Worm (Caenorhabditis elegans) whole organism, midembryonic: ENCODE measurements around the gene Y43F8A.1.

Experiments
- T22C8.4 ChIP-seq: fragments of 200-800 bp; sonication (Bioruptor generic); IDR thresholded peaks from 2 replicates; pipeline ENCODE4 v1.3.6; 2022; ENCODE audit warnings: missing genetic modification characterization, missing compliant biosample characterization
- cog-1 ChIP-seq: sonication (generic microtip); optimal IDR thresholded peaks from 2 replicates; lab custom pipeline; 2016; ENCODE audit warnings: missing genetic modification characterization, missing compliant biosample characterization
- flt-1 ChIP-seq: fragments of 200-800 bp; sonication (Bioruptor generic); IDR thresholded peaks from 2 replicates; pipeline ENCODE4 v1.3.6; 2022; ENCODE audit warnings: missing genetic modification characterization, missing compliant biosample characterization
- klf-2 ChIP-seq: fragments of 200-800 bp; sonication (Bioruptor generic); conservative IDR thresholded peaks from 2 replicates; pipeline ENCODE4 v1.3.6; 2022; ENCODE audit warnings: missing genetic modification reagents, missing genetic modification characterization, missing compliant biosample characterization
- med-1 ChIP-seq: sonication (generic microtip); optimal IDR thresholded peaks from 2 replicates; lab custom pipeline; 2017; ENCODE audit warnings: missing genetic modification characterization, mild to moderate bottlenecking, missing compliant biosample characterization, antibody characterized with exemption, missing genetic modification reagents; ENCODE audit not compliant: insufficient read depth
- ref-1 ChIP-seq: fragments of 200-800 bp; sonication (Bioruptor generic); conservative IDR thresholded peaks from 2 replicates; pipeline ENCODE4 v1.3.6; 2022; ENCODE audit warnings: missing genetic modification reagents, missing genetic modification characterization, missing compliant biosample characterization
- tab-1 ChIP-seq: fragments of 200-800 bp; sonication (Bioruptor generic); IDR thresholded peaks from 2 replicates; pipeline ENCODE4 v1.3.6; 2022; ENCODE audit warnings: missing genetic modification characterization, missing compliant biosample characterization
- ztf-23 ChIP-seq: fragments of 200-800 bp; sonication (Bioruptor generic); IDR thresholded peaks from 2 replicates; pipeline ENCODE4 v1.3.6; 2022; ENCODE audit warnings: missing genetic modification reagents, missing genetic modification characterization, missing compliant biosample characterization
- ztf-29 ChIP-seq: fragments of 200-800 bp; sonication (Bioruptor generic); IDR thresholded peaks from 2 replicates; pipeline ENCODE4 v1.3.6; 2022; ENCODE audit warnings: missing genetic modification reagents, missing genetic modification characterization, missing compliant biosample characterization

Y43F8A.1 gene

ce11 chrV:19370189-19370588, at the start of gene Y43F8A.1:
Gene Y43F8A.1 (plus strand): TSS chrV:19370489.
- TF ChIP-seq klf-2 (GFP tag; lab: Robert Waterston, UW) (no peak), ref-1 (GFP tag; lab: Robert Waterston, UW) (no peak), flt-1 (no peak)

ce11 chrV:19322387-19322786, 47.9 kb upstream of the Y43F8A.1 start, which contains the start of gene C43D7.4:
Gene C43D7.4 (minus strand): TSS chrV:19322487.
- TF ChIP-seq T22C8.4 (GFP tag; lab: Robert Waterston, UW) (no peak), ztf-23 (no peak)

- TF ChIP-seq klf-2 (GFP tag; lab: Robert Waterston, UW) (no peak), ztf-29 (GFP tag; lab: Robert Waterston, UW) (no peak), med-1 (GFP tag; lab: Kevin White, UChicago) (no peak), flt-1 (no peak), ref-1 (GFP tag; lab: Robert Waterston, UW) (no peak), ztf-23 (no peak), T22C8.4 (GFP tag; lab: Robert Waterston, UW) (no peak), cog-1 (tag; lab: Kevin White, UChicago) (no peak), tab-1 (GFP tag; lab: Robert Waterston, UW) (no peak)
Measured at ce11 chrV:19325436-19325835, 44.9 kb upstream of the Y43F8A.1 start.

- no peak for TF ChIP-seq flt-1
- no peak for TF ChIP-seq ref-1 (GFP tag; lab: Robert Waterston, UW)
- TF ChIP-seq ztf-29 (GFP tag; lab: Robert Waterston, UW), result no peak
- TF ChIP-seq cog-1 (tag; lab: Kevin White, UChicago), result no peak
- TF ChIP-seq tab-1 (GFP tag; lab: Robert Waterston, UW), result no peak
- TF ChIP-seq T22C8.4 (GFP tag; lab: Robert Waterston, UW), result no peak
- TF ChIP-seq med-1 (GFP tag; lab: Kevin White, UChicago), result no peak
- TF ChIP-seq ztf-23, result no peak
- TF ChIP-seq klf-2 (GFP tag; lab: Robert Waterston, UW), result no peak
Measured at ce11 chrV:19329263-19329662, 41.0 kb upstream of the Y43F8A.1 start, which contains the start of gene fbxb-65. Gene fbxb-65 (plus strand): TSS chrV:19329563.

- TF ChIP-seq T22C8.4 (GFP tag; lab: Robert Waterston, UW) (peak; percentile 64), ref-1 (GFP tag; lab: Robert Waterston, UW) (no peak)
Measured at ce11 chrV:19337333-19337732, 33.0 kb upstream of the Y43F8A.1 start.

ce11 chrV:19351944-19352343, 18.3 kb upstream of the Y43F8A.1 start:
- TF ChIP-seq flt-1, result no peak
- no peak for TF ChIP-seq cog-1 (tag; lab: Kevin White, UChicago)
- no peak for TF ChIP-seq ztf-29 (GFP tag; lab: Robert Waterston, UW)
- TF ChIP-seq klf-2 (GFP tag; lab: Robert Waterston, UW), result no peak
- no peak for TF ChIP-seq med-1 (GFP tag; lab: Kevin White, UChicago)
- TF ChIP-seq tab-1 (GFP tag; lab: Robert Waterston, UW), result no peak
- TF ChIP-seq T22C8.4 (GFP tag; lab: Robert Waterston, UW), result no peak
- TF ChIP-seq ref-1 (GFP tag; lab: Robert Waterston, UW), result no peak
- no peak for TF ChIP-seq ztf-23

ce11 chrV:19354506-19354905, 15.8 kb upstream of the Y43F8A.1 start:
- TF ChIP-seq ztf-23 (no peak), flt-1 (no peak), cog-1 (tag; lab: Kevin White, UChicago) (no peak), T22C8.4 (GFP tag; lab: Robert Waterston, UW) (no peak), ref-1 (GFP tag; lab: Robert Waterston, UW) (no peak), med-1 (GFP tag; lab: Kevin White, UChicago) (no peak), ztf-29 (GFP tag; lab: Robert Waterston, UW) (no peak), klf-2 (GFP tag; lab: Robert Waterston, UW) (no peak), tab-1 (GFP tag; lab: Robert Waterston, UW) (no peak)

ce11 chrV:19355219-19355618, 15.1 kb upstream of the Y43F8A.1 start:
- TF ChIP-seq med-1 (GFP tag; lab: Kevin White, UChicago) (no peak), klf-2 (GFP tag; lab: Robert Waterston, UW) (no peak), ztf-29 (GFP tag; lab: Robert Waterston, UW) (no peak), tab-1 (GFP tag; lab: Robert Waterston, UW) (no peak), ref-1 (GFP tag; lab: Robert Waterston, UW) (no peak), cog-1 (tag; lab: Kevin White, UChicago) (no peak)

ce11 chrV:19356717-19357116, 13.6 kb upstream of the Y43F8A.1 start:
- TF ChIP-seq ref-1 (GFP tag; lab: Robert Waterston, UW) (no peak), flt-1 (no peak), T22C8.4 (GFP tag; lab: Robert Waterston, UW) (no peak), ztf-29 (GFP tag; lab: Robert Waterston, UW) (no peak), tab-1 (GFP tag; lab: Robert Waterston, UW) (no peak), cog-1 (tag; lab: Kevin White, UChicago) (no peak), ztf-23 (no peak), klf-2 (GFP tag; lab: Robert Waterston, UW) (no peak), med-1 (GFP tag; lab: Kevin White, UChicago) (no peak)

- no peak for TF ChIP-seq cog-1 (tag; lab: Kevin White, UChicago)
- no peak for TF ChIP-seq klf-2 (GFP tag; lab: Robert Waterston, UW)
- TF ChIP-seq flt-1, result no peak; the same call in 1 of the 2 replicates
- TF ChIP-seq ztf-23, result no peak
- TF ChIP-seq tab-1 (GFP tag; lab: Robert Waterston, UW), result no peak
- no peak for TF ChIP-seq med-1 (GFP tag; lab: Kevin White, UChicago)
- TF ChIP-seq ztf-29 (GFP tag; lab: Robert Waterston, UW), result no peak
- no peak for TF ChIP-seq ref-1 (GFP tag; lab: Robert Waterston, UW)
- TF ChIP-seq T22C8.4 (GFP tag; lab: Robert Waterston, UW), result no peak
Measured at ce11 chrV:19358039-19358438, 12.2 kb upstream of the Y43F8A.1 start.
